Fruit fly (Drosophila melanogaster) whole organism, embryonic: ENCODE measurements around the gene Pvf2.

ENCODE experiments used
- Abd-B ChIP-seq: fragments of 200-800 bp; sonication (Bioruptor generic); optimal IDR thresholded peaks from 2 replicates; lab custom pipeline; 2018; ENCODE audit warnings: missing biosample characterization, mild to moderate bottlenecking, missing genetic modification characterization, moderate library complexity
- Ada2b ChIP-seq: fragments of 200-800 bp; sonication (Bioruptor generic); IDR thresholded peaks from 2 replicates; pipeline ENCODE4 v1.3.6; 2022; ENCODE audit warnings: missing biosample characterization, missing genetic modification characterization
- Adf1 ChIP-seq: fragments of 200-800 bp; sonication (Bioruptor generic); IDR thresholded peaks from 2 replicates; pipeline ENCODE4 v1.3.6; 2022; ENCODE audit warnings: missing biosample characterization, missing genetic modification characterization
- Atf-2 ChIP-seq: fragments of 200-800 bp; sonication (Bioruptor generic); optimal IDR thresholded peaks from 2 replicates; lab custom pipeline; 2016; ENCODE audit warnings: missing biosample characterization, missing genetic modification characterization
- BEAF-32 ChIP-seq: fragments of 200-800 bp; sonication (Bioruptor generic); optimal IDR thresholded peaks from 3 replicates; lab custom pipeline; 2017; ENCODE audit warnings: missing biosample characterization, missing genetic modification characterization, mild to moderate bottlenecking, moderate library complexity, missing genetic modification reagents
- Bgb ChIP-seq: fragments of 200-800 bp; sonication (Bioruptor generic); IDR thresholded peaks from 2 replicates; pipeline ENCODE4 v1.3.6; 2022; ENCODE audit warnings: missing biosample characterization, missing genetic modification characterization; ENCODE audit not compliant: partially characterized antibody
- Bteb2 ChIP-seq: fragments of 200-800 bp; sonication (Bioruptor generic); optimal IDR thresholded peaks from 2 replicates; lab custom pipeline; 2016; ENCODE audit warnings: missing biosample characterization, missing genetic modification characterization
- C15 ChIP-seq: fragments of 200-800 bp; sonication (Bioruptor generic); IDR thresholded peaks from 3 replicates; pipeline ENCODE4 v1.3.6; 2022; ENCODE audit warnings: missing biosample characterization, missing genetic modification characterization
- CG11247 ChIP-seq: fragments of 200-800 bp; sonication (Bioruptor generic); IDR thresholded peaks from 2 replicates; pipeline ENCODE4 v1.3.6; 2022; ENCODE audit warnings: missing biosample characterization, missing genetic modification characterization
- CG1602 ChIP-seq: fragments of 200-800 bp; sonication (Bioruptor generic); optimal IDR thresholded peaks from 3 replicates; lab custom pipeline; 2016; ENCODE audit warnings: missing biosample characterization, missing genetic modification characterization
- CG16779 ChIP-seq: fragments of 200-800 bp; sonication (Bioruptor generic); IDR thresholded peaks from 2 replicates; pipeline ENCODE4 v1.3.6; 2022; ENCODE audit warnings: missing biosample characterization, missing genetic modification characterization
- CG17186 ChIP-seq: fragments of 200-800 bp; sonication (Bioruptor generic); optimal IDR thresholded peaks from 3 replicates; lab custom pipeline; 2017; ENCODE audit warnings: missing biosample characterization, missing genetic modification reagents, missing genetic modification characterization
- CG17359 ChIP-seq: fragments of 200-800 bp; sonication (Bioruptor generic); optimal IDR thresholded peaks from 3 replicates; lab custom pipeline; 2018; ENCODE audit warnings: missing biosample characterization, mild to moderate bottlenecking, missing genetic modification characterization, moderate library complexity
- CG17829 ChIP-seq: fragments of 200-800 bp; optimal IDR thresholded peaks from 2 replicates; lab custom pipeline; 2019; ENCODE audit warnings: missing biosample characterization, mild to moderate bottlenecking, missing genetic modification characterization, moderate library complexity
- CG2875 ChIP-seq: fragments of 200-800 bp; sonication (Bioruptor generic); optimal IDR thresholded peaks from 2 replicates; lab custom pipeline; 2017; ENCODE audit warnings: missing biosample characterization, mild to moderate bottlenecking, missing genetic modification characterization, missing genetic modification reagents
- CG33213 ChIP-seq: fragments of 200-800 bp; sonication (Bioruptor generic); optimal IDR thresholded peaks from 3 replicates; lab custom pipeline; 2016; ENCODE audit warnings: missing biosample characterization, missing genetic modification characterization
- CG5953 ChIP-seq: fragments of 200-800 bp; sonication (Bioruptor generic); IDR thresholded peaks from 2 replicates; pipeline ENCODE4 v1.3.6; 2022; ENCODE audit warnings: missing biosample characterization, missing genetic modification characterization
- CG6689 ChIP-seq: fragments of 200-800 bp; sonication (Bioruptor generic); IDR thresholded peaks from 2 replicates; pipeline ENCODE4 v1.3.6; 2022; ENCODE audit warnings: missing biosample characterization, missing genetic modification characterization
- CG6854 ChIP-seq: fragments of 200-800 bp; sonication (Bioruptor generic); optimal IDR thresholded peaks from 3 replicates; lab custom pipeline; 2017; ENCODE audit warnings: missing biosample characterization, mild to moderate bottlenecking, missing genetic modification characterization
- CG7987 ChIP-seq: fragments of 200-800 bp; sonication (Bioruptor generic); optimal IDR thresholded peaks from 2 replicates; lab custom pipeline; 2018; ENCODE audit warnings: missing biosample characterization, mild to moderate bottlenecking, missing genetic modification characterization, moderate library complexity
- CG9727 ChIP-seq: fragments of 200-800 bp; sonication (Bioruptor generic); optimal IDR thresholded peaks from 3 replicates; lab custom pipeline; 2017; ENCODE audit warnings: missing biosample characterization, mild to moderate bottlenecking, missing genetic modification characterization
- Chrac-16 ChIP-seq: fragments of 200-800 bp; sonication (Bioruptor generic); optimal IDR thresholded peaks from 3 replicates; lab custom pipeline; 2016; ENCODE audit warnings: missing biosample characterization, missing genetic modification characterization
- Dbx ChIP-seq: fragments of 200-800 bp; sonication (Bioruptor generic); IDR thresholded peaks from 3 replicates; pipeline ENCODE4 v1.3.6; 2022; ENCODE audit warnings: missing biosample characterization, missing genetic modification characterization
- Eip74EF ChIP-seq, 2 experiments: fragments of 200-800 bp in 1 of 2; fragments of >200 bp in 1 of 2; sonication (Bioruptor generic) in 1 of 2; optimal IDR thresholded peaks; 2 replicates each; lab custom pipeline; 2017 to 2019; ENCODE audit warnings: missing biosample characterization in 2 of 2, missing genetic modification characterization in 2 of 2, mild to moderate bottlenecking in 1 of 2, moderate library complexity in 1 of 2
- H2.0 ChIP-seq: fragments of 200-800 bp; sonication (Bioruptor generic); IDR thresholded peaks from 2 replicates; pipeline ENCODE4 v1.3.6; 2022; ENCODE audit warnings: missing biosample characterization, missing genetic modification characterization
- Hsf ChIP-seq: fragments of 200-800 bp; sonication (Bioruptor generic); optimal IDR thresholded peaks from 3 replicates; lab custom pipeline; 2016; ENCODE audit warnings: missing biosample characterization, missing genetic modification characterization
- Lim3 ChIP-seq: fragments of 200-800 bp; sonication (Bioruptor generic); IDR thresholded peaks from 2 replicates; pipeline ENCODE4 v1.3.6; 2022; ENCODE audit warnings: missing biosample characterization, missing genetic modification characterization
- MESR4 ChIP-seq: fragments of 200-800 bp; sonication (Bioruptor generic); optimal IDR thresholded peaks from 2 replicates; lab custom pipeline; 2018; ENCODE audit warnings: missing biosample characterization, mild to moderate bottlenecking, missing genetic modification characterization, moderate library complexity
- Neu2 ChIP-seq: fragments of 200-800 bp; sonication (Bioruptor generic); optimal IDR thresholded peaks from 3 replicates; lab custom pipeline; 2016; ENCODE audit warnings: missing biosample characterization, missing genetic modification characterization, borderline replicate concordance
- Taf1 ChIP-seq: fragments of 200-800 bp; sonication (Bioruptor generic); IDR thresholded peaks from 2 replicates; pipeline ENCODE4 v1.3.6; 2022; ENCODE audit warnings: missing biosample characterization, missing genetic modification characterization
- crc ChIP-seq: fragments of 200-800 bp; sonication (Bioruptor generic); optimal IDR thresholded peaks from 2 replicates; lab custom pipeline; 2016; ENCODE audit warnings: missing biosample characterization, missing genetic modification characterization
- dati ChIP-seq: fragments of 200-800 bp; sonication (Bioruptor generic); IDR thresholded peaks from 2 replicates; pipeline ENCODE4 v1.3.6; 2022; ENCODE audit warnings: missing biosample characterization, missing genetic modification characterization
- dmrt11E ChIP-seq: fragments of 200-800 bp; sonication (Bioruptor generic); optimal IDR thresholded peaks from 3 replicates; lab custom pipeline; 2018; ENCODE audit warnings: missing biosample characterization, mild to moderate bottlenecking, missing genetic modification characterization, moderate library complexity
- dysf ChIP-seq: fragments of 200-800 bp; sonication (Bioruptor generic); IDR thresholded peaks from 3 replicates; pipeline ENCODE4 v1.3.6; 2022; ENCODE audit warnings: missing biosample characterization, missing genetic modification characterization
- gfzf ChIP-seq: fragments of 200-800 bp; sonication (Bioruptor generic); optimal IDR thresholded peaks from 2 replicates; lab custom pipeline; 2016; ENCODE audit warnings: missing biosample characterization, mild to moderate bottlenecking, missing genetic modification characterization, moderate library complexity
- jumu ChIP-seq: fragments of 200-800 bp; sonication (Bioruptor generic); optimal IDR thresholded peaks from 3 replicates; lab custom pipeline; 2016; ENCODE audit warnings: missing biosample characterization, missing genetic modification characterization
- mam ChIP-seq: fragments of 200-800 bp; sonication (Bioruptor generic); optimal IDR thresholded peaks from 3 replicates; lab custom pipeline; 2016; ENCODE audit warnings: missing biosample characterization, missing genetic modification characterization
- mld ChIP-seq: fragments of 200-800 bp; sonication (Bioruptor generic); IDR thresholded peaks from 3 replicates; pipeline ENCODE4 v1.3.6; 2022; ENCODE audit warnings: missing biosample characterization, missing genetic modification characterization; ENCODE audit not compliant: partially characterized antibody
- onecut ChIP-seq: fragments of 200-800 bp; sonication (Bioruptor generic); IDR thresholded peaks from 2 replicates; pipeline ENCODE4 v1.3.6; 2022; ENCODE audit warnings: missing biosample characterization, missing genetic modification characterization
- pho ChIP-seq: fragments of 200-800 bp; sonication (Bioruptor generic); optimal IDR thresholded peaks from 2 replicates; lab custom pipeline; 2016; ENCODE audit warnings: missing biosample characterization, missing genetic modification characterization
- prd ChIP-seq, 3 experiments: fragments of >200 bp in 2 of 3; fragments of 200-800 bp in 1 of 3; sonication (Bioruptor generic) in 1 of 3; optimal IDR thresholded peaks in 2 of 3; IDR thresholded peaks in 1 of 3; 2 replicates in 2 of 3; 3 replicates in 1 of 3; pipeline versions ENCODE4 v1.3.6 to Lab custom; 2017 to 2022; ENCODE audit warnings: missing biosample characterization in 1 of 3, missing genetic modification characterization in 1 of 3
- rib ChIP-seq: fragments of 200-800 bp; sonication (Bioruptor generic); IDR thresholded peaks from 2 replicates; pipeline ENCODE4 v1.3.6; 2022; ENCODE audit warnings: missing biosample characterization, missing genetic modification characterization
- row ChIP-seq: fragments of 200-800 bp; sonication (Bioruptor generic); IDR thresholded peaks from 3 replicates; pipeline ENCODE4 v1.3.6; 2022; ENCODE audit warnings: missing biosample characterization, missing genetic modification characterization
- shn ChIP-seq: fragments of 200-800 bp; sonication (Bioruptor generic); optimal IDR thresholded peaks from 3 replicates; lab custom pipeline; 2016; ENCODE audit warnings: missing biosample characterization, missing genetic modification characterization
- slbo ChIP-seq: fragments of 200-800 bp; sonication (Bioruptor generic); IDR thresholded peaks from 2 replicates; pipeline ENCODE4 v1.3.6; 2022; ENCODE audit warnings: missing biosample characterization, missing genetic modification characterization
- ssp ChIP-seq: fragments of 200-800 bp; sonication (Bioruptor generic); IDR thresholded peaks from 2 replicates; pipeline ENCODE4 v1.3.6; 2022; ENCODE audit warnings: missing biosample characterization, missing genetic modification characterization
- stwl ChIP-seq: fragments of 200-800 bp; sonication (Bioruptor generic); optimal IDR thresholded peaks from 3 replicates; lab custom pipeline; 2018; ENCODE audit warnings: missing biosample characterization, mild to moderate bottlenecking, missing genetic modification characterization, moderate library complexity
- tin ChIP-seq: fragments of 200-800 bp; sonication (Bioruptor generic); optimal IDR thresholded peaks from 3 replicates; lab custom pipeline; 2016; ENCODE audit warnings: missing biosample characterization, missing genetic modification characterization
- unc-4 ChIP-seq: fragments of 200-800 bp; sonication (Bioruptor generic); IDR thresholded peaks from 2 replicates; pipeline ENCODE4 v1.3.6; 2022; ENCODE audit warnings: missing biosample characterization, missing genetic modification characterization; ENCODE audit not compliant: partially characterized antibody
- zfh2 ChIP-seq: fragments of 200-800 bp; sonication (Bioruptor generic); optimal IDR thresholded peaks from 2 replicates; lab custom pipeline; 2016; ENCODE audit warnings: missing biosample characterization, missing genetic modification characterization

The Pvf2 gene

DNA sequence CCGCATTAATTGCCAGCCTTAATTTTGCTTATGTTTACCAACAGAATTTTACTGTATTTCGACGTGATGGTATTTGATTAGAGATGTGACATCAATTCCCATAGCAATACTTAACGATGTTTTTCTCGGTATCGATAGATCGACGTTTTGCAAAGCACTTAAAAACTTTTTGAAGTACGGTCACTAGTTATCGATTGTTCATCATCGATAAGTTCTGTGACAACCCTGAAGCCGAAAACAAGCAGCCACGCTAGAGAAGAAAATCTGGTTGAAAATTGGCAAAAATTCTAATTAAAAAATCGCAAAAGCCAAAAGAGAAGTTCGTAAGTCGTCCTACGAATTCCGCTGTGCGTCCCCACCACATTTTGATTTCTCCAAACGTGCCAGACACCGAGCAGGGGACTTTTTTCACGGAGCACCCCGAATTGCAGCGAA is 51.9 kb downstream of the Pvf2 start, which contains the start of the genes Rab30 and Caper (continued):
- TF ChIP-seq Hsf (GFP tag; lab: Kevin White, UChicago) (peak; percentile 60), shn (GFP tag; lab: Kevin White, UChicago) (peak; percentile 43), Bgb (GFP tag; lab: Robert Waterston, UW) (peak; percentile 99), slbo (GFP tag; lab: Robert Waterston, UW) (peak; percentile 79), CG16779 (GFP tag; lab: Robert Waterston, UW) (no peak), CG5953 (GFP tag; lab: Robert Waterston, UW) (no peak), CG7987 (GFP tag; lab: Kevin White, UChicago) (peak; percentile 52), CG17359 (tag; lab: Kevin White, UChicago) (peak; percentile 43), CG1602 (peak; percentile 15), dmrt11E (tag; lab: Kevin White, UChicago) (peak; percentile 37), CG2875 (no peak), CG17829 (peak; percentile 74), CG17186 (no peak), gfzf (peak; percentile 45), pho (GFP tag; lab: Kevin White, UChicago) (peak; percentile 74), MESR4 (GFP tag; lab: Kevin White, UChicago) (peak; percentile 94), Ada2b (peak; percentile 40; the same call in 1 of the 2 replicates), Abd-B (GFP tag; lab: Kevin White, UChicago) (peak; percentile 74), zfh2 (GFP tag; lab: Kevin White, UChicago) (peak; percentile 77), Eip74EF (GFP tag; optimal IDR thresholded peaks at IDR 0.05; lab: Kevin White, UChicago) (no peak), Lim3 (no peak), crc (GFP tag; lab: Kevin White, UChicago) (no peak), prd (optimal IDR thresholded peaks at IDR 0.05; lab: Kevin White, UChicago) (no peak), prd (GFP tag; IDR thresholded peaks at IDR 0.05; lab: Robert Waterston, UW) (peak; percentile 57; the same call in 2 of the 3 replicates), Adf1 (GFP tag; lab: Robert Waterston, UW) (peak; percentile 54), dysf (GFP tag; lab: Robert Waterston, UW) (no peak), onecut (GFP tag; lab: Robert Waterston, UW) (peak; percentile 42), row (GFP tag; lab: Robert Waterston, UW) (peak; percentile 72), CG11247 (GFP tag; lab: Robert Waterston, UW) (peak; percentile 53), jumu (GFP tag; lab: Kevin White, UChicago) (peak; percentile 67), stwl (tag; lab: Kevin White, UChicago) (peak; percentile 89), tin (GFP tag; lab: Kevin White, UChicago) (peak; percentile 42), CG9727 (GFP tag; lab: Kevin White, UChicago) (peak; percentile 48), dati (GFP tag; lab: Robert Waterston, UW) (no peak), Neu2 (GFP tag; lab: Kevin White, UChicago) (peak; percentile 8), C15 (GFP tag; lab: Robert Waterston, UW) (no peak), rib (GFP tag; lab: Robert Waterston, UW) (peak; percentile 54; the same call in 1 of the 2 replicates), BEAF-32 (GFP tag; lab: Kevin White, UChicago) (peak; percentile 99), unc-4 (peak; percentile 98), Dbx (GFP tag; lab: Robert Waterston, UW) (peak; percentile 84), H2.0 (peak; percentile 53), CG33213 (peak; percentile 74), Chrac-16 (GFP tag; lab: Kevin White, UChicago) (peak; percentile 39), Bteb2 (GFP tag; lab: Kevin White, UChicago) (peak; percentile 21), mam (GFP tag; lab: Kevin White, UChicago) (peak; percentile 83), ssp (GFP tag; lab: Robert Waterston, UW) (peak; percentile 62), CG6689 (no peak), Atf-2 (GFP tag; lab: Kevin White, UChicago) (no peak), CG6854 (GFP tag; lab: Kevin White, UChicago) (no peak), mld (peak; percentile 99), Taf1 (GFP tag; lab: Robert Waterston, UW) (0 out of 2 replicates have a peak, but pooled peaks have one; percentile 38)
